Fruit fly (Drosophila melanogaster) S2 (cell line): ENCODE measurements around the gene brm.

ENCODE experiments used
- CG8478 ChIP-seq: fragments of >200 bp; optimal IDR thresholded peaks from 2 replicates; lab custom pipeline; 2018
- CTCF ChIP-seq, 2 experiments: fragments of >200 bp; optimal IDR thresholded peaks; 2 replicates each; lab custom pipeline; 2018

Gene brm

dm6 chr3L:15988039-15988546 lies 5.4 kb upstream of the brm start, which contains the start of gene Hip14:
Gene Hip14, plus strand, starts transcription at chr3L:15988236.
- no peak for TF ChIP-seq CG8478 (lab: Kevin White, UChicago)
- TF ChIP-seq CTCF (optimal IDR thresholded peaks at IDR 0.05; lab: Kevin White, UChicago) = peak in 1 of 2 experiments; percentile 32

DNA sequence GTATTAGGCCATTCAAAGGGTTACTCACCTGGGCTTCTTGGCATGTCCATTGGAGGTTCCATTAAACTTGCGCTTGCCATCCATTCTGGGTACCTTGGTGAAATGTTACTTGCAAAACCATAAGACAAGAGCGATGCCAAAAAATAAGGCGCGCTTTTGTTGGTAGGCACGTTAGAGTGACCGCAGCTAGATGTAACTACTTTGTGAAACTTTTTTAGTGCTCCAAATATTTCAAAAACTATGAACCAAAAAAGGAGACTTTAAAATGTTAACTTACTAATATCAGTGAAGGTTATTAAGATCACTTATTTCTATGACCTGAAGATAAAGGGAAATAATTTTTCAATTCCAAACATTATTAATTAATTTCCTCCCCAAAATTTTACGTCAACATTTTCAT lies 5.0 kb upstream of the brm start, which contains the start of gene PolD1:
Gene PolD1 (minus strand): TSS at position 181 of the 400 bp plus-strand sequence.
- TF ChIP-seq CTCF (optimal IDR thresholded peaks at IDR 0.05; lab: Kevin White, UChicago) (no peak), CG8478 (lab: Kevin White, UChicago) (no peak)

DNA sequence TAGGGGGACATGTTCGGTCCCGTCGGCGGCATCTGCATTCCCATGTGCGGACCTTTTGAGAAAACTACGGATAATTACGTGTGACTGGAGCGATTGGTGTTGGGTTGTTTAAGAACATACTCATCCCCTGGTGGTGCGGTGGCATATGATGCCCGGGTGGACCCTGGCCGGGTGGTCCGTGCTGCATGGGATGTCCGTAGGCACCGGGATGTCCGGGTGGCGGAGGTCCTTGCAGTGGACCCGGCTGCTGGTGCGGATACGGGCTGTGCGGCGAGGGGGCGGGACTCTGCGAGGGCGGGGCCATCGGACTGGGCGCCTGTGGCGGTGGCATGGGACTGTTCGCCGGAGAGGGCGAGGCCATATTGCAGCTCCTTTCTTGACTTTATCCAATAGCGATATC lies 521 bp downstream of the brm start:
- TF ChIP-seq CG8478 (lab: Kevin White, UChicago) (no peak), CTCF (optimal IDR thresholded peaks at IDR 0.05; lab: Kevin White, UChicago) (no peak)

- no peak for TF ChIP-seq CG8478 (lab: Kevin White, UChicago)
- no peak for TF ChIP-seq CTCF (optimal IDR thresholded peaks at IDR 0.05; lab: Kevin White, UChicago)
These were observed 1.3 kb downstream of the brm start for dm6 chr3L:15981403-15981802.

DNA sequence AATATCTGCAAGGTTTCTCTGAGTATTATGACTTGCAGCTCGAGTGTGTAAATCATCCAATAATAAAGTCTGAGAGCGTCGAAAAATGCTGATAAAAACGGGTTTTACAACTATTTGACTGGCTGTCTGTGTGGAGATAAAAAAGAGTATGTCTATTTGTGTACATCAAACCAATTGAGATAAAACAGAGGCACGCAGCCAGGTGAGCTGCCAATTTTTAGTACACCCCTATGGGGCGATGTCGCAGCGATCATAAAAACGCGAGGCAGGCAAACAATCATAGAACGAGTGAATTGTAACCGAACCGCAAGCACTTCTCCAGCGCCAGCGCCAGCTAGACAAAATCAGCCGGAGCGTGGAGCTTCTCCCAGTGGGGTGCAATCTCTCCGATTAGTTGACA lies 2.8 kb downstream of the brm start, which contains the start of gene CG17027:
Gene CG17027 (plus strand): TSS at position 189 of the 400 bp plus-strand sequence.
- TF ChIP-seq CG8478 (lab: Kevin White, UChicago) = no peak
- TF ChIP-seq CTCF (optimal IDR thresholded peaks at IDR 0.05; lab: Kevin White, UChicago) = no peak

DNA sequence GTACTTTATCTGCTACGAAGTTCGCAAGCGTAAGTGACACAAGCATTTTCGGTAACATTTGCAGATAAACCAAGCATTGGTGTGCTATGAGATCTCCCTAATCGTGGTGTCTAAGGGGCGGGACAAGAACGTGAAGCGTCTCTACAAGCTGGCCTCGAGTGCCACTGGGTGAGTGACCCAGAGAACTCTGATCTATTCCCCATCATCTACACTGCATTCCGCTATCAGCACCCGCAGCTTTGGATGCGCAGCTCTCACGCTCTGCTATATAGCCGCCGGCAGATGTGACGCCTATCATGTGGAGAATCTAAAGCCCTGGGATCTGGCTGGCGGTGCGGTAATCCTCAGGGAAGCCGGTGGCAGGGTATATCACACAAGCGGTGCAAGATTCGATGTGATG lies 3.4 kb downstream of the brm start:
- TF ChIP-seq CTCF (optimal IDR thresholded peaks at IDR 0.05; lab: Kevin White, UChicago) (no peak), CG8478 (lab: Kevin White, UChicago) (no peak)

dm6 chr3L:15978224-15978623 lies 4.4 kb downstream of the brm start, which contains the start of gene CG17028:
Gene CG17028, plus strand, starts transcription at chr3L:15978524.
- TF ChIP-seq CTCF (optimal IDR thresholded peaks at IDR 0.05; lab: Kevin White, UChicago) (no peak), CG8478 (lab: Kevin White, UChicago) (no peak)

DNA sequence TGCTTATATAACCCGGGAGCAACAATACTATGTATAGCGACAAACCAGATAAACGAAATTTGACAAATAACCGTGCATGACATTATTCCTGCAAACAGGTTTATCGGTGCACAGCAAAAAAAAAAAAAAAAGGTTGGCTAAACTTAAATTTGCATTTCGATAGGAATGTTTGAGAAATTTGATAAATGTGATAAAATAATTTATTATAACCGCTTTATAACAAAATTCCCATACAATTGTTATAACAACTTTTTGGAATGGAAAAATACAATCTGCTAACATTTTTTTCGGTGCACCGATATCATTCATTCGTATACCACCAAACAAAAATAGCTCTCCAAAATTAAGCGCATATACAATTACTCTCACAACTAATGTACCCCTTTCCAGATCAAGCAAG lies 5.1 kb downstream of the brm start:
- no peak for TF ChIP-seq CG8478 (lab: Kevin White, UChicago)
- no peak for TF ChIP-seq CTCF (optimal IDR thresholded peaks at IDR 0.05; lab: Kevin White, UChicago)

DNA sequence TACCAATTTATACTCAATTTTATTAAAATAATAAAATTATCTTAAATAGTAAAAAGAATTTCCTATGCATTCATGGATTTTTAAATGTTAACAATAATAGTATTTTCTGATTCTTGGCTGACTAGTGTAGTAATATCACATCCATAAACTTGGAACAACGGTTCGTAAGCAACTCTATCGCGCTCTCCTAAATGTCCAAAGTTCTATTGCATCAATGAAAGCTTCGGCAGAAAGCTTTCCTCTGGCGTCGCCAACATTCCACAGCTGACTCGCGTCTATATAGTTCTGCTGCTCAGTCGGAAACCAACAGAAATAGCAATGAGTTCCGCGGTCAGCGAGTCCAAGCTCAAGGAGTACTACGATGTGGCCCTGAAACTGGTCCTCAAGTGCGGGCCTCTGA lies 5.9 kb downstream of the brm start, which contains the start of gene CG17029:
Gene CG17029 (plus strand): TSS at position 113 of the 400 bp plus-strand sequence.
- TF ChIP-seq CTCF (optimal IDR thresholded peaks at IDR 0.05; lab: Kevin White, UChicago) = no peak
- no peak for TF ChIP-seq CG8478 (lab: Kevin White, UChicago)

dm6 chr3L:15975068-15975467 lies 7.6 kb downstream of the brm start, which contains the start of gene CG17026:
Gene CG17026, plus strand, starts transcription at chr3L:15975368.
- TF ChIP-seq CG8478 (lab: Kevin White, UChicago) (no peak), CTCF (optimal IDR thresholded peaks at IDR 0.05; lab: Kevin White, UChicago) (no peak)

DNA sequence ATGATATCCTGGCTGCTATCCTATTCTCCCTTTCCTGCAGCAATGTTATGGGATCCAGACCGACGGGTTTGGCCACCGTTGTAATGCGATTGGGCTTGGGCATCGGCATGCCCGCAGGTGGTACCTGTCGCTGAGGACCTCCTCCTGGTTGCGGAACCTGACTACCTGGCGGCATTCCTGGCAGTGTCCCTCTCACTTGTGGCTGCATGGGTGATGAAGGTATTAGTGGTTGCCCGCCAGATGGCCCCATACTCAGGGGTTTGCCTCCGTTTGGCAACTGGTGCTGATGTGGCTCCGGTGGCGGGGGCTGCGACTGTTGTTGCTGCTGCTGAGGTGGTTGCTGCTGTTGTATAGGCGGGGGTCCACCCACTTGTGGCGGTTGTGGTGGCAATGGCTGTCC lies 8.5 kb downstream of the brm start:
- no peak for TF ChIP-seq CG8478 (lab: Kevin White, UChicago)
- TF ChIP-seq CTCF (optimal IDR thresholded peaks at IDR 0.05; lab: Kevin White, UChicago) = no peak

dm6 chr3L:15968686-15969085 lies 14.0 kb downstream of the brm start:
- TF ChIP-seq CTCF (optimal IDR thresholded peaks at IDR 0.05; lab: Kevin White, UChicago) = no peak
- no peak for TF ChIP-seq CG8478 (lab: Kevin White, UChicago)

- no peak for TF ChIP-seq CG8478 (lab: Kevin White, UChicago)
- peak in 1 of 2 experiments; percentile 32 for TF ChIP-seq CTCF (optimal IDR thresholded peaks at IDR 0.05; lab: Kevin White, UChicago)
These were observed 14.8 kb downstream of the brm start, which contains the start of the genes Brr2 and CG10516 for dm6 chr3L:15967588-15968500. Gene Brr2, minus strand, starts transcription at chr3L:15967872. Gene CG10516, plus strand, starts transcription at chr3L:15968204.

DNA sequence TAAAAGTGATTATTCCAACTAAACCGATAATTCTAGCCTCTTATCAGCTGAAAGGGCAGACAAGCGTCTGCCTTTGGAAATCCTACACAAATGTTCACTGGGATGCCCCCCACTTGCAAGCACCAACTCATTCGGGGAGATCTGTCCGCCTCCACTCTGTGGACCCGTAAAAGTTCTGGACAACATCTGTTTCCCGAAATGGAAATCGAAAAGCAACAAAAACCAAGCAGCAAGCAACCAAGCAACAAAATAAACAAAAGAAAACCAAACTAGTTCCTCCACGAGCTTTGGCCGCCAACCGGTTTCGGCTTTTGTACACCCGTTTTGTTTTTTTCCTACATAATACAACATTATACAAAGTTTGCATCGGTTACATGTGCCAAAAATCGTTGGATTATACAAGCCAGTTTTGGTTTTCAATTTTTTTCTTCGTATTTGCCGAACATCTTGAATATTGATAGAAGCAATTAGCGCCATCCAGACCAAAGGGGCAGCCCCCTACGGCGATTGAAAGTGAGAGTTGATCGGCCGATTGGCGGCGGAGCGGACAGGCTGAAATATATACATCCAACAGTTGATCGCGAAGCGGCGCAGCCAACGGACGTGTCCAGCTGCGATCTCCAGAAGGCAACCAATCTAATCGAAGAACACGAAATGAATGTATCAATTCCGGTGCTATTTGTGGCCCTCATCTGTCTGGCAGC lies 23.9 kb downstream of the brm start, which contains the start of gene CG17032:
Gene CG17032 (plus strand): TSS at position 232 of the 704 bp plus-strand sequence.
- TF ChIP-seq CG8478 (lab: Kevin White, UChicago) (no peak), CTCF (optimal IDR thresholded peaks at IDR 0.05; lab: Kevin White, UChicago) (no peak)
